Worm (Caenorhabditis elegans): ENCODE results near the gene F10C2.3.
"Not testable (repeated sequence)": the region's sequence is repeated elsewhere in the genome, so short reads cannot be mapped to it uniquely, and the experiment has no call there.

Gene F10C2.3

DNA sequence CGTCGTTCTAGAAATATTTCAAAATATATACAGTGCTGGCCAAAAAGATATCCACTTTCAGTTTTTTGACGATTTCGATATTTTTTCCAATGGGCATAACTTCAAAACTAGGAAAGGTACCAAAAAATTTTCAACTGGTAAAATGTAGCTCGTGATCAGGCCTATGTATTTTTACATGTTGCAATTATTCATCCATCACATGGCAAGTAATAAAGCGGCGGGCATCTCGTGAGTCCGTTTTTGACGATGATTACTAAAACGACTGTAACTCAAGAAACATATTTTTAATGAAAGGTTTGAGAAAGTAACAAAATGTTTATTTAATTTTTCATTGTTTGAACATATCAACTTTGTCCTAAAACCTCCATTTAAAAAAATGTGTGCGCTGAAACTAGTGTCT is at the start of gene F10C2.3:
F10C2.3 (plus strand) TSS at position 301 of the 400 bp plus-strand sequence.
- TF ChIP-seq B0310.2, aly-1, ets-7 (tag; optimal IDR thresholded peaks at IDR 0.05): not testable (repeated sequence)

- TF ChIP-seq ceh-13 (GFP tag; optimal IDR thresholded peaks at IDR 0.05) (no peak), ceh-36 (tag; optimal IDR thresholded peaks at IDR 0.05) (no peak), pes-1 (GFP tag; IDR thresholded peaks at IDR 0.05) (no peak), tra-4 (tag; optimal IDR thresholded peaks at IDR 0.05) (no peak), hmbx-1 (tag; optimal IDR thresholded peaks at IDR 0.05) (no peak), sea-1 (GFP tag; conservative IDR thresholded peaks at IDR 0.05) (no peak), ama-1 (optimal IDR thresholded peaks at IDR 0.05) (no peak), aly-1 (tag; optimal IDR thresholded peaks at IDR 0.05) (no peak)
Measured at ce11 chrV:11975233-11975632, 44.9 kb upstream of the F10C2.3 start, which contains the start of gene cpr-1. cpr-1 (plus strand) TSS chrV:11975551.

DNA sequence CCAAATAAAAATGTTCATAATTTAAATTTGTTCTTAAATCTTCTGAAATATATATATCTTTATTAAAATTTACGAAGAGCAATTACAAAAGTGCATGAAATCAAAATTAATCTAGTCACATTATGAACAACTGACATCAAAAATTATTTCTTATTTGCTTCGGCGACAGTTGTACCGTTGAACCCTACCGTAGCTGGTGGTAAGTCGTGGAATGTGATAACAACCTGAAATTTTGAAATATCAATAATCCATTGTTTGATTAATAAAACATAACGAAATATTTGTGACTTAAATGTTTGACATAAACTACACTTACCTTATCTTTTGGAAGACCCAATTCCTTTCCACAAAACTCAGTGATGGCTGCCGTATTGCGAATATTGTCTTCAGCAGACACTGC is 43.4 kb upstream of the F10C2.3 start:
- TF ChIP-seq ets-7 (tag; optimal IDR thresholded peaks at IDR 0.05) (no peak), tbx-11 (GFP tag; IDR thresholded peaks at IDR 0.05) (no peak), tra-4 (tag; optimal IDR thresholded peaks at IDR 0.05) (no peak), ceh-36 (tag; optimal IDR thresholded peaks at IDR 0.05) (no peak), tbx-37 (GFP tag; conservative IDR thresholded peaks at IDR 0.05) (no peak), hnd-1 (tag; optimal IDR thresholded peaks at IDR 0.05) (no peak), pes-1 (GFP tag; IDR thresholded peaks at IDR 0.05) (no peak), sea-1 (GFP tag; conservative IDR thresholded peaks at IDR 0.05) (no peak), ama-1 (optimal IDR thresholded peaks at IDR 0.05) (no peak), hmg-4 (GFP tag; optimal IDR thresholded peaks at IDR 0.05) (no peak), F13C5.2 (tag; optimal IDR thresholded peaks at IDR 0.05) (no peak), ceh-13 (GFP tag; optimal IDR thresholded peaks at IDR 0.05) (no peak), B0310.2 (tag; optimal IDR thresholded peaks at IDR 0.05) (no peak), hmbx-1 (tag; optimal IDR thresholded peaks at IDR 0.05) (no peak), aly-1 (tag; optimal IDR thresholded peaks at IDR 0.05) (no peak), flt-1 (GFP tag; IDR thresholded peaks at IDR 0.05) (no peak)

DNA sequence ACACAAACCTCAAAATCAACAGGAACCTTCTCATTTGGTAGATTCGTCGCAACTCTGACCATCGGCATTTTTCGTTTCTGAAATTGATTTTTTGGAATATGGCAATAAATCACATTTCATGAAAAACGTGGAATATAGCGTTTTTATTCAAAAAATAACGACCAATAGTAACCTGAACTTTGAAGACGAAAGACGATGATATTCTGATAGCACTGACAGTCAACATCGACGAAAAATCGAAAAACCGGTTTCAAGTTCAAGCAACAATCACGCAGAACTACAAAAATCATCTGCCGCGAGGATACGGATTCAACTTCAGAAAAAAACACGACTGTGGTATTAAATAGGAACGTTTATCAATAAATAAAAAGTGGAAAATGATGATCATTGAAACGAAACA is 41.9 kb upstream of the F10C2.3 start, which contains the start of gene mif-2:
mif-2 (minus strand) TSS at position 281 of the 400 bp plus-strand sequence.
- TF ChIP-seq ama-1 (optimal IDR thresholded peaks at IDR 0.05) (peak; percentile 28), hmg-4 (GFP tag; optimal IDR thresholded peaks at IDR 0.05) (no peak), ceh-13 (GFP tag; optimal IDR thresholded peaks at IDR 0.05) (no peak), scrt-1 (GFP tag; IDR thresholded peaks at IDR 0.05) (no peak), F13C5.2 (tag; optimal IDR thresholded peaks at IDR 0.05) (no peak), tbx-37 (GFP tag; conservative IDR thresholded peaks at IDR 0.05) (no peak), tra-4 (tag; optimal IDR thresholded peaks at IDR 0.05) (no peak), sea-1 (GFP tag; conservative IDR thresholded peaks at IDR 0.05) (no peak)

DNA sequence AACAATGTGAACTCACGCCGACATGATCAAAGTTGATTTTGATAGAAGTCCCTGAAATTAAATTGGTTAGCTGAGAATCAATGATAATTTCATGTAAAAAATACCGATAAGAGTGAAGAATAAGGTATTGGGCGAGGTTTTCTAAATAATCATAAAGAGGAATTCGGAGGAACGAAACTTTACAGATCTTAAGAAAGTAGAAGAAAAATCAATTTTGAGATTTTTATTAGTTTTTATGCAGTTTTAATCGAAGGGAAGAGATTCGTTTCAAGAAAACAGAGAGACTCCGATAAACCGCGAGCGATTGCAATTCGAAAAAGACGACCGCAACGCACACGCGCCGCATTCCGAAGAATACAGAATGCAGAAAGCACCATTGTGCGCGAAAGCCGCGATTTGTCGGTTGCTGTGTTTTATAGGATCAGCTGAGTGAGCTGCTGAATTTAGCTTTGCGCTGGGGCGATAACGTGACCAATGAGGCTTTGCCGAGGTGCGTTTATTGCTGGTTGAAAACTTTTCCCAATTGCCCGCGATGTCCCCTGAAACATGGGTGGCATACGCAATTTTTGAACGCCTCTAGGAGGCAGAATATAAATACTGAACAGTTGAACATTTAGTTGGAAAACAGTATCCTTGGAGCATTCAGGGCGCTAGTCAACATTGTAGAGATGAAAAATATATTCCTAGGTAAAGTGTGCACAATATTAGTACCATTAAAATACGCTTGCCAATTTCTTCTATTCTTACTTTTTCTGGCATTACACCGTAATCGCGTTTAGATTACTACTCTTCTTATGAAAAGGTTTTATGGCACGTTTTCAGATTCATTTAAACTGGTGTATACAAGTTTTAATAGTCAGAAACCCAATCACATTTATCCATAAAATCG is 40.2 kb upstream of the F10C2.3 start, which contains the start of gene snr-4:
snr-4 (minus strand) TSS at position 51 of the 889 bp plus-strand sequence.
- TF ChIP-seq tbx-37 (GFP tag; conservative IDR thresholded peaks at IDR 0.05), result no peak; the same call in 1 of the 2 replicates
- TF ChIP-seq ceh-36 (tag; optimal IDR thresholded peaks at IDR 0.05), result peak; percentile 31
- TF ChIP-seq ceh-13 (GFP tag; optimal IDR thresholded peaks at IDR 0.05), result peak; percentile 6
- no peak for TF ChIP-seq ets-7 (tag; optimal IDR thresholded peaks at IDR 0.05)
- peak; percentile 8 for TF ChIP-seq tra-4 (tag; optimal IDR thresholded peaks at IDR 0.05)
- TF ChIP-seq aly-1 (tag; optimal IDR thresholded peaks at IDR 0.05), result no peak
- peak; percentile 63 for TF ChIP-seq flt-1 (GFP tag; IDR thresholded peaks at IDR 0.05)
- TF ChIP-seq pes-1 (GFP tag; IDR thresholded peaks at IDR 0.05), result peak; percentile 53; the same call in 1 of the 2 replicates
- TF ChIP-seq hmbx-1 (tag; optimal IDR thresholded peaks at IDR 0.05), result no peak
- no peak for TF ChIP-seq tbx-11 (GFP tag; IDR thresholded peaks at IDR 0.05)
- no peak for TF ChIP-seq scrt-1 (GFP tag; IDR thresholded peaks at IDR 0.05)
- peak; percentile 73 for TF ChIP-seq F13C5.2 (tag; optimal IDR thresholded peaks at IDR 0.05)
- peak; percentile 57 for TF ChIP-seq B0310.2 (tag; optimal IDR thresholded peaks at IDR 0.05)
- no peak for TF ChIP-seq hnd-1 (tag; optimal IDR thresholded peaks at IDR 0.05)
- TF ChIP-seq sea-1 (GFP tag; conservative IDR thresholded peaks at IDR 0.05), result 0 out of 2 replicates have a peak, but pooled peaks have one; percentile 66
- TF ChIP-seq hmg-4 (GFP tag; optimal IDR thresholded peaks at IDR 0.05), result peak; percentile 57
- peak; percentile 94 for TF ChIP-seq ama-1 (optimal IDR thresholded peaks at IDR 0.05)

DNA sequence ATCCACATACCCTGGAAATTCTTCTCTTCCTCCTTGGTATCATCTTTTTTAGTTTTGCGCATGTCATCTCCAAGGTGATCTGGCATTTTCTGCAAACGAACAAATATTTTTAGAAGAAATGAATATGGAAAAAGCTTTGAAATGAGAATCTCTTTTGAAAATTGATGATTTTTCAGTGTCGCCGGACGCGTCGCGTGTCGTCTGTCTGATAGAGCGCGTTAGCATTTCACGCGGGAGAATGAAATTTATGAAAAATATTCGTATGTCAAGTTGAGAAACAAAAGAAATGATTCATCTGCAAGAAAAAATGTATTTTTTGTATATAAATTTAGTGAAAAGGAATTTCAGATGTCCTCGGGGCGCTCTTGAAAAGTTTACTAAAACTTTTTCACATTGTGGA is 37.8 kb upstream of the F10C2.3 start, which contains the start of gene rpt-1:
rpt-1 (minus strand) TSS at position 89 of the 400 bp plus-strand sequence.
- TF ChIP-seq F13C5.2 (tag; optimal IDR thresholded peaks at IDR 0.05), result peak; percentile 13
- TF ChIP-seq tbx-37 (GFP tag; conservative IDR thresholded peaks at IDR 0.05), result no peak

DNA sequence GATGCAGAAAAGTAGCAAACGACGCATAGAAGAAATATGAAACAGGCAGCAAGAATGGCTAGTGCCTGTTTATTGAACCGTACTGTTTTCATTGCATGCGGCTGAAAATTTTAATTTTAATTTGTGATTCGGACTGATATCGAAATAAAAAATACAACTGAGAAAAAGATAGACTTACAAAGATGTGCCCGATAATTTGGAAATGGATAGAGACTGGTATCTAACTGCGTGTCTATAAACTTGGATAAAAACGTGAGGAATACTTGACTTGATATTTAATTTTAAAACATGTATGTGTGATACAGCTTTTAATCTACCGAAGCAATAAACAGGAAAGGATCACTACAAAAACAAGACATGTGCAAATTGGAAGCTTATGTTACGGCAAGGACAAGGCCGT is 34.7 kb upstream of the F10C2.3 start, which contains the start of gene mans-2:
mans-2 (minus strand) TSS at position 101 of the 400 bp plus-strand sequence.
- no peak for TF ChIP-seq ceh-13 (GFP tag; optimal IDR thresholded peaks at IDR 0.05)
- no peak for TF ChIP-seq hmg-4 (GFP tag; optimal IDR thresholded peaks at IDR 0.05)
- TF ChIP-seq ama-1 (optimal IDR thresholded peaks at IDR 0.05), result no peak
- TF ChIP-seq ets-7 (tag; optimal IDR thresholded peaks at IDR 0.05), result no peak
- TF ChIP-seq hnd-1 (tag; optimal IDR thresholded peaks at IDR 0.05), result no peak
- TF ChIP-seq scrt-1 (GFP tag; IDR thresholded peaks at IDR 0.05), result no peak
- no peak for TF ChIP-seq ceh-36 (tag; optimal IDR thresholded peaks at IDR 0.05)
- no peak for TF ChIP-seq F13C5.2 (tag; optimal IDR thresholded peaks at IDR 0.05)
- TF ChIP-seq B0310.2 (tag; optimal IDR thresholded peaks at IDR 0.05), result no peak
- no peak for TF ChIP-seq pes-1 (GFP tag; IDR thresholded peaks at IDR 0.05)
- TF ChIP-seq tbx-37 (GFP tag; conservative IDR thresholded peaks at IDR 0.05), result no peak
- TF ChIP-seq aly-1 (tag; optimal IDR thresholded peaks at IDR 0.05), result no peak
- no peak for TF ChIP-seq sea-1 (GFP tag; conservative IDR thresholded peaks at IDR 0.05)
- TF ChIP-seq hmbx-1 (tag; optimal IDR thresholded peaks at IDR 0.05), result no peak
- no peak for TF ChIP-seq tbx-11 (GFP tag; IDR thresholded peaks at IDR 0.05)
- TF ChIP-seq flt-1 (GFP tag; IDR thresholded peaks at IDR 0.05), result no peak

All from whole organism, early embryonic.